Fruit fly (Drosophila melanogaster): ENCODE data around the gene CG31948.

The CG31948 gene

DNA sequence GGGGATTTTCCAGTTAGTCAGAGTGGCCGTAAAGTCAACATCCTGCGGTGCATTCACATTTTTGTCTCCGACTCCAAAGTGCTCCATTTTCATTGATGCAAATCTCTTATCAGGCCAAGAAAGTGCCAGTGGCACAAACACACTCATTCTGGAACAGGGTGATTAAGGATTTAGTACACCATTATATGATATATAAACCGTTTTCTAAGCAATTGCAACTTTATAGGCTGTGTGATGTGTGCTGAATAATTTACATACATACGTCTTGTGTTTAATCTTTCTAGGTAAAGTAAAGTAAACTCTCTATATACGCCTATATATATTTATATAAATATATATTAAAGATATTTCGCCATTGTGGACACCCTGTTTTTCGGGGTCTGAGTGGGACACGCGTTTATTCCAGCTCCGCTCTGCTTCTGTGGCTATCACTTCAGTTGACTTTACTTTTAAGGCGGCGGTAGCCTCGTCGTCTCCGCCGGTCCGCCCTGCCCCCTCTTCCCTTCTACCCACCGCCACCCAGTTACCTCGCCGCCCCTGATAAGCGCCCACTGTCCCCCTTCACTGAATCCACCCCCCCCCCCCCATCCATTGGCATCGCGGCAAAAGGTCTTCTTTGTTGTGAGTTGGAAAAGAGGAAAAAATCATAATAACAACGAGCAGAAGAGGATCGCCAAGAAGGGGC is 16.4 kb upstream of the CG31948 start:
- no peak for TF ChIP-seq CG8478 (optimal IDR thresholded peaks at IDR 0.05)
- no peak for TF ChIP-seq CTCF (optimal IDR thresholded peaks at IDR 0.05)

DNA sequence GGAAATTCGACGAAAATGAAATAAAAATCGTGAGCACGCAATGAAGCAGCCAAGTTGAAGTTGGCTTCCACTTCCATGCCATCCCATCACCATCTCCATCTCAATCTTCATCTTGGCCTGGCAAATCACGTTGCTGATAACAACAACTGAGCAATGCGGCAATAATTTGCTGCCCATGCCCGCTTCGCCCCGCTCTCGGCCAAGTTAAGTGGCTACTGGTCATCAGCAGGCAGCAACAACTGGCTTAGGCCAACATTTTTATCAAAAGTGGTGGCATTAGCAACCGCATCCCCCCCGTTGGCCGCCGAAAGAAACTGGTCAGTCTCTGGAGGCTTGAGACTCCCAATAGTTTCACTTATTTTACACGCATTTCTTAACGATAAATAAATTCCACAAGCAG is 13.7 kb upstream of the CG31948 start:
- TF ChIP-seq CG8478 (optimal IDR thresholded peaks at IDR 0.05) (no peak), CTCF (optimal IDR thresholded peaks at IDR 0.05) (no peak)

DNA sequence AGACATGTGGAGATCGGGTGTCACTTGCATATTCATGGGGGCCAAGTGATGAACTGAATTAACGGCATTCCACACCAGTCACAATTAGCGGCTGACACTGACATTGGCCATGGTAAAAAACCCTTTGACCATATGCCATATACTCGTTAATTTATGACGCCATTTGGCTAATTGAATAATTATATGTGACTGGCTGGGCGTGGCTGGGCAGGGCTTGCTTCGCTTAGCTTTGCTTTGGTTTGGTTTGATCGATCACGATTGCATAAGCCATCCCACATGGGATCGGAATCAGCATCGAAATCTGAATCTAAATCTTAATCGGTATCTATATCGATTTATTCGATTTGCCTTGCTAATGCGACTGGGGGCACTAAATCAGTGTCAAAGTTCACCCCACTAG is 13.1 kb upstream of the CG31948 start:
- no peak for TF ChIP-seq CG8478 (optimal IDR thresholded peaks at IDR 0.05)
- no peak for TF ChIP-seq CTCF (optimal IDR thresholded peaks at IDR 0.05)

DNA sequence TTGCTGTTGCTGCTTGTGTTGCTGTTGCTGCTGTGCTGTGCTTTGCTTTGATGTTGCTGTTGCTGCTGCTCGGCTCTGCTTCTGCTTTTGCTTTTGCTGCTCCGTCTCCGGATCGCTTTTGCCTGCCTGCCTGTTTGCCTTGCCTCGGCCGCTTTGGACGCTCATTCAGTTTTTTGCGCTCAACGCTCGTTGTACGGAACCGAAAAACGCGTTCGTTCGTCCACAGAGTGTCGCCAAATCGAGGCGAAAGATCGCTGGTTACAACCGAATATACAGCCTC is 11.6 kb upstream of the CG31948 start, which contains the start of gene dpp:
dpp (plus strand) TSS at position 164 of the 280 bp plus-strand sequence.
- TF ChIP-seq CTCF (optimal IDR thresholded peaks at IDR 0.05), result no peak
- TF ChIP-seq CG8478 (optimal IDR thresholded peaks at IDR 0.05), result no peak

DNA sequence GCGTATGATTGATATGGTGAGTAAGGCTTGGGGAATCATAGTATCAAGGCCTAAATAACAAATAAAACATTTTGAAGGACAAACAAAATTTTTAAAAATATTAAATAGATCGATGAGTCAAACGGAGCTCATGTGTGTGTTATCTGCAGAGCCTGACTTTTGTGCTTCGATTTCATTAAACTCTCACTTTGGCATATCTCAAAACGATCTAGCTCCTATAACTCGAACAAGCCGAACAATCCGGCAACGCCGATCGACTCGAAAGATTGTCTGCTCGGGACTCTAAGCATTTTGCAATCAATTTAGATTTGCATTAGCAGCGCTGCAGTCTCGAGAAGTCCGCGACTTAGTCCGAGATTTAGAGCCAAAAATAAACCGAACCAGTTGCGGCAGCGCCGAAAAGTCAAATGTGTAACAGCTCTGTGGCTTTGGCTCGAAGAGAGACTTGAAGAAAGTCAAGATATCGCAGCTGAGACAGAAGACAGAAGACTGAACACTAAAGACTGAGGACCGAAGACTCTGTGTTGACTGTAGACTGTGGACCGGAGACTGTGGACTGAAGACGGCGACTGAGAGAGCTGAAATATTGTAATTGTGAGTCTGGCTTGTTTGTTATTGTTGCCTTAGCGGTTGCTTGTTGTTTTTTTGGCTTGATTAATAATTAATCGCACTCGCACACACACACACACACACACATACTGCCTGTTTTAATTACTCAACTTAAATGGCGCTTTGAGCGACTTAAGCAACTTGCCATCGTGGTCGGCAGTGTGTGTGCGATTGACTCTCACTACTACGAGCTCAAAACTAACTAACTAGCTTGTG is 11.1 kb upstream of the CG31948 start:
- TF ChIP-seq CG8478 (optimal IDR thresholded peaks at IDR 0.05) (no peak), CTCF (optimal IDR thresholded peaks at IDR 0.05) (no peak)

DNA sequence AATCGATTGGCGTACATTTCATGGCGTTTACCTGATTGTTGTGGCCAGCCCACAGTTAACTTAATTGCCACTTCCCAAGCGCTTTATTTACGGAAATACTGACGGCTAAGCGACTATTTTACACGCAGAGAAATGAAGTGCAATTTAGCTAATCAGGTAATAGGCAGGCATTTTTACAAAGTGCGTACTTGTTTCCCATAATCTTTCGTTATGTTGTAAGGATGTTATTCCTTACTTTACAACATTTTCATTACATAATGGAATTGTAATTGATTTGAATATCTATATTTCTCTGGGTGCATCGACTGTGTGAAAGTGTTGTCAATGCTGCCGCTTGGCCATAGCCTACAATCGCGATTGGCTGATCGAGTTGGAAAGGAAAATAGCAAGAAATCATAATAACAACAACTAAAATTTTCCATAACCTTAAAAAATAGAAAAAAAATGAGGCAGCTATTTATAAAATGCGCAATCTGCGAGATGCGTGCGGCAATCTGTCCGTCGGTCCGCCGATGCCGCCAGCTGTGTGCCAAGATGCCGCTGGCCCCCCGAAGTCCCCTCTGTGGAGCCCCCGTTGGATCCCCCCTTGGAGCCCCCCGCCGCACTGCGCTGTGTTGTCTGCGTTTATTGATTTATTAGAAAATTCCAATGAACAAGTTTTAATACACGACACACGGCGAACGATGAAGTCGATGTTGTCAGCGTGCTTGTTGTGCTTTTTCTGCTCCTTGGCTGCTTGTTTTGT is 10.1 kb upstream of the CG31948 start:
- TF ChIP-seq CG8478 (optimal IDR thresholded peaks at IDR 0.05), result no peak
- TF ChIP-seq CTCF (optimal IDR thresholded peaks at IDR 0.05), result no peak

DNA sequence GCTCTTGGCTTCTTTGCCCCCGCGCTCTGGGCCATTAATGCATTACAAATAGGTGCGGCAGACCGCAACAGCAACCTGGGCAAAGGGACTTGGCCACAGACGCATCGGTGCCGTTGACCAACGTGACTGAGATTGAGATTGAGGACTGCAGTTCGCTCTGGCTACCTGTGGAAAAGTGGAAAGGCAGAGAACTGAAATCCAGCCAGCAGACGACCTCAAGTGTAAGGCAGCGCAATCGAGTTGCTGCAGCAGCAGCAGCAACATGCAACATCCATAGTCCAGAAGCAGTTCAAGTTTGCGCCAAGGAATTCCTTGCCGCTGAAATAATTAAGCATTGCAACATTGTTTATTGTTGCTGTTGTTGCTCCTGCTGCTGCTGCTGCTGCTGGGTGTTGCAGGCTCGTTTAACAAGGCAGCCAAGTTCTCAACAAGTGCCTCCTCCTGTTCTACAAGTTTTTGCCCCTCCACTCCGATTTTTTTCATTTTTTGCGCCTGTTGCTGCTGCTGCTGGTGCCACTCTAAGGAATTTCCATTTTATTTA is 9.2 kb upstream of the CG31948 start:
- TF ChIP-seq CTCF (optimal IDR thresholded peaks at IDR 0.05) (no peak), CG8478 (optimal IDR thresholded peaks at IDR 0.05) (no peak)

DNA sequence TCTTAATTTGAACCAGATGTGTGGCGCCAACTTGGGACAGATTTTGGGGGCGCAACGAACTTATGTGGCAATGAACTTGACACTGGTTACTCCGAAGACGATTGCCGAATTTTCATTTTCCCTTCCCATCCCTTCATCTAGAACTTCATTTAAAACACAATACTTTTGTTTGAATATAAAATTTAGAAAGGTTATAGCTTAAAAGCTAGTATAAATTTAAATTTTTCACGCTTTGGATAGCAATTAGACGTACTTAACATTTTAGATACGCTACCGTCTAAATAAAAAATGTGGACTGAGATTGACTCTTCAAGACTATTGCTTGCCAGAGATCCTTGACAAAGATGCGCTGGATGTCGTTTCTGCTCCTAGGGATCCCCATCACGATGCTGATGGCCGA is 8.0 kb upstream of the CG31948 start, which contains the start of gene CG44139:
CG44139 (plus strand) TSS at position 301 of the 400 bp plus-strand sequence.
- TF ChIP-seq CG8478 (optimal IDR thresholded peaks at IDR 0.05) (no peak), CTCF (optimal IDR thresholded peaks at IDR 0.05) (no peak)

DNA sequence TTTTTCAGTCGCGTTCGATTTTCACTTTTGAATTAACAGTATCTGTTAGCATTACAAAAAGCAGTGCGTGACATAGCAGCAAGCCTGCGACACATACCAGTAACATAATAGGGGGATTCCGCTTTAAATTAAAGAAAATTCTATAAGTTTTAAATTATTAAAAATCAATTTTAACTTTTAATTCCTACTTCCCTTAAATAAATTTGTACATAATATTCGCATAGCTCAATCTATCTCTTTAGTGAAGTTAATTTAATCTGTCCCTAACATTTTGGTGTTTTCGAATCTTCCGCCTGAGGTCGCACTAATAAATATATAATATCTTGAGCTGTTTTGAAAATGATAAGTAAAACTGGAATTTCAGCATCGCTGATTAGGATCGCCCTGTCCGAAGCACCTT is 4.0 kb upstream of the CG31948 start, which contains the start of gene CG9886:
CG9886 (plus strand) TSS at position 341 of the 400 bp plus-strand sequence.
- TF ChIP-seq CTCF (optimal IDR thresholded peaks at IDR 0.05) (no peak), CG8478 (optimal IDR thresholded peaks at IDR 0.05) (no peak)

DNA sequence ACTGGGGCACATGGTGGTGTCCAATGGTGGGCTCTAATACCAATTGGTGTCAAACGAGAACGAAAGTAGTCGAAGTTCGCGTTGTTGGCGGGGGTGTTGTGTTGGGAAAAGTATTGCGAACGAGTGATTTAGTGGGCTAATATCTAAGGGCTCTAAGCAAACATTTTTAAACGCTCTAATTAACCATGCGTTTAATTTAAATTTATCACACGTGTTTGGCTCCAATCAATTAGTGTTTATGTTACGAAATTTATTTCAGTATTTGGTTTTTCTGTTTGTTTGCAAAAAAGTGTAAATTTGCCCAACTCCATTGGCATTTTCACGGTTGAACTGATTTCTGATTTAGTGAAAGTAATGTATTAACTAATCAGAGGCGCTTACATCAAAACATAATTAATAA is 3.4 kb upstream of the CG31948 start, which contains the start of gene CG34447:
CG34447 (minus strand) TSS at position 101 of the 400 bp plus-strand sequence.
- no peak for TF ChIP-seq CG8478 (optimal IDR thresholded peaks at IDR 0.05)
- TF ChIP-seq CTCF (optimal IDR thresholded peaks at IDR 0.05), result no peak

DNA sequence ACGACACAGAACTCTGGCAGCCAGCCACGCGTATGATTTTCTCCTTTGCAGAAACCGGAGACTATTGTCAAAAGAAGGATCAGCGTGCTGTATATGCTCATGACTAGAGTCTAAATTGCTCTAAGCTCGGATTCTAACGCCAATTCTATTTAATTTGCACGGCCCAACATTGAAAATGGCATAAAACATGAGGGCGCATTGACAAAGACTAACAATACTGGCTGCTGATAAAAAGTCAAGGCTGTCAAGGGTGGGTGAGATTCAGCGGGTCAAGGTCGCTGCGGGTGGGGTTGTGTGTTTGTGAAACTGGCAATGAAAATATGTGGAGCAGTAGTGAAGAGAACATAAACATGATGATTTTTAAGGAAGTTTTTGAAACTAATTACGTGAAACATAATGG is 1.3 kb upstream of the CG31948 start, which contains the start of gene CG34448:
CG34448 (minus strand) TSS at position 101 of the 400 bp plus-strand sequence.
- no peak for TF ChIP-seq CG8478 (optimal IDR thresholded peaks at IDR 0.05)
- TF ChIP-seq CTCF (optimal IDR thresholded peaks at IDR 0.05), result no peak

DNA sequence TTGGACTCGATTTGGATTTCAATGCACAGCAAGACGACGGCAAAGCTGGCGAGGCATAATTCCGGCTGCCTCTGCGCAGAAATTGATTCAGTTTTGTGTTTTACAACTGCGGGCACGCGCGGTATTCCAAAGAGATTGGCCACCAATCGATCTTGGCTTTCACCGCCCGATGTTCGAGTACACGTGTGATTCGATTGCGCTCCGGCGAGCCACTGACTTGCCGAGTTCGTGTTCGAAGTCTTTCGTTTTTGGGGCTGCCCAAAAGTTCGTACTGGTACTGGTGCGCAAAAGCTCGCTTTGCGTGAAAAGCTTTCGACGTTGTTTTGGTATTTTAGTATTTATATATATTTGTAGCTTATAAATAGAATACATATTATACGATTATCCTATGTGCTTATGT is 1.4 kb downstream of the CG31948 start, which contains the start of gene CG18641:
CG18641 (minus strand) TSS at position 214 of the 400 bp plus-strand sequence.
- TF ChIP-seq CG8478 (optimal IDR thresholded peaks at IDR 0.05), result no peak
- no peak for TF ChIP-seq CTCF (optimal IDR thresholded peaks at IDR 0.05)

DNA sequence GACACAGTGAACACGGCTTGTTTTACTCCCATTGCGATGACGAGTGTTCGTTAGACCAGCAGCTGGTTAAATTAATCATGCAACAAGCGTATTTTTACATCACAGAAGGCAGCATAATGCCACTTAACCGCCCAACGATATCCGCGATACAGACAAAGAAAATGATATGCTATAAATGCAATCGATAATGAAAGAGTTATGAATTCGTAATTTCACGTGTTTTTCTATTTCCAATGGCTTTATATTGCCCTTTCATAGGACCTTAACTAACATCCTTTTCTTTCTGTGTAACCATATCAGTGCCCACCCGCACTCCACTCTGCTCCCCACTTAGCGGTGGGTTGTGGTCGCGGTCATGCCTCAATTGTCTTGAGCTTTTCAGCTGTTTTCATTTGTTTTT is 3.4 kb downstream of the CG31948 start:
- no peak for TF ChIP-seq CTCF (optimal IDR thresholded peaks at IDR 0.05)
- TF ChIP-seq CG8478 (optimal IDR thresholded peaks at IDR 0.05), result no peak

DNA sequence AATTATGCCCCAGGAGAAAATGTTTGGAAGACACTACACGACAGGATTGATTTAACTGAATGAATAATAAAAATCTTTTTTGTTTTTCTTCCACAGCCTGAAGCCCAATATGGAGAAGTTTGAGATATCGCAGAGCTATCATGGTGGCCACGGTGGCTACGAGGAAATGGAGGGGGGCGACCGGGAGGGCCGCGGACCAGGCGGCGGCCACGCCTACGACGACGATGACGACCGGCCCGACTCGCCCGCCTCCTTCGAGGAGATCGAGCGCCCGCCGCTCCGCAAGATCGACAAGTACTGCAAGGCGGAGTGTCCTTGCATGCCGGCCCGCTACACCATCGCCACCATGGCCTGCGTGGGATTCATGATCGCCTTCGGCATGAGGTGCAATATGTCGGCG is 11.9 kb downstream of the CG31948 start:
- TF ChIP-seq CG8478 (optimal IDR thresholded peaks at IDR 0.05) (no peak), CTCF (optimal IDR thresholded peaks at IDR 0.05) (no peak)

DNA sequence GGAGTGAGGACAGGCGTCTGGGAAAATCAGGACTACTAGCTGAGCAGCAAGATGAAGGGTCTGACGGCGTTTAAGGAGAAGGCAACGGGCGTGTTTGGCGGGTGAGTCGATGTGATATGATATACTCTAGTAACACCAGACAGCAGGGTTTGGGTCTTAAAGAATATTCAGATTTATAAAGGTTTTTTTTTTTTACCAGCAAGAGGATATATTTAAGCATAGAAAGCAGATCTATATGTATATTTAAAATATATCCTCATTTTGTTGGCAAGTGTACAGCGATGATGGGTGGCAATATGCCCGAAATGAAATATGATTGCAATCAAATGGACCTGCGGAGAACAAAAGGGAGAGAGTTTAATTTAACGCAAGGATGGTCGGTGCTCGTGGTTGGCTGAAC is 14.3 kb downstream of the CG31948 start:
- TF ChIP-seq CTCF (optimal IDR thresholded peaks at IDR 0.05) (no peak), CG8478 (optimal IDR thresholded peaks at IDR 0.05) (no peak)
